Fruit fly (Drosophila melanogaster) whole organism, wandering third instar larva: ENCODE measurements around the gene CG9919.
A peak's percentile ranks its signal among the peaks of the same experiment; 100 is the strongest.

ENCODE experiments used
- CG32264 ChIP-seq: fragments of 200-800 bp; sonication (Bioruptor generic); optimal IDR thresholded peaks from 2 replicates; lab custom pipeline; 2016; ENCODE audit warnings: missing biosample characterization, missing genetic modification characterization
- CG9705 ChIP-seq: fragments of 200-800 bp; sonication (Bioruptor generic); optimal IDR thresholded peaks from 2 replicates; lab custom pipeline; 2018; ENCODE audit warnings: missing biosample characterization, mild to moderate bottlenecking, missing genetic modification characterization
- CrebA ChIP-seq: fragments of 200-800 bp; sonication (Bioruptor generic); optimal IDR thresholded peaks from 2 replicates; lab custom pipeline; 2016; ENCODE audit warnings: missing biosample characterization, mild to moderate bottlenecking, missing genetic modification characterization, borderline replicate concordance
- Dfd ChIP-seq: fragments of >200 bp; optimal IDR thresholded peaks from 2 replicates; lab custom pipeline; 2017; ENCODE audit warnings: missing biosample characterization, missing genetic modification characterization
- Dif ChIP-seq: fragments of 200-275, 200-300 bp; sonication (Bioruptor generic); optimal IDR thresholded peaks from 2 replicates; lab custom pipeline; 2018; ENCODE audit warnings: missing biosample characterization, missing genetic modification characterization; ENCODE audit not compliant: partially characterized antibody
- GATAd ChIP-seq: sonication (Bioruptor generic); optimal IDR thresholded peaks from 2 replicates; lab custom pipeline; 2016; ENCODE audit warnings: missing biosample characterization, missing genetic modification characterization
- HLH106 ChIP-seq: fragments of 200-800 bp; optimal IDR thresholded peaks from 3 replicates; lab custom pipeline; 2019; ENCODE audit warnings: missing biosample characterization, mild to moderate bottlenecking, missing genetic modification characterization, moderate library complexity
- Hnf4 ChIP-seq: fragments of 200-800 bp; sonication (Bioruptor generic); optimal IDR thresholded peaks from 2 replicates; lab custom pipeline; 2016; ENCODE audit warnings: missing biosample characterization, mild to moderate bottlenecking, missing genetic modification characterization
- Hr78 ChIP-seq: fragments of >200 bp; optimal IDR thresholded peaks from 2 replicates; lab custom pipeline; 2017; ENCODE audit warnings: missing biosample characterization, missing genetic modification characterization
- Hr83 ChIP-seq: fragments of 200-300 bp; sonication (Bioruptor generic); optimal IDR thresholded peaks from 2 replicates; lab custom pipeline; 2016; ENCODE audit warnings: missing biosample characterization, mild to moderate bottlenecking, missing genetic modification characterization, moderate library complexity; ENCODE audit not compliant: poor library complexity, severe bottlenecking
- Jra ChIP-seq: sonication (Bioruptor generic); optimal IDR thresholded peaks from 2 replicates; lab custom pipeline; 2016; ENCODE audit warnings: missing biosample characterization, missing genetic modification characterization
- Myc ChIP-seq: fragments of >200 bp; optimal IDR thresholded peaks from 2 replicates; lab custom pipeline; 2017
- N ChIP-seq: fragments of >200 bp; optimal IDR thresholded peaks from 2 replicates; lab custom pipeline; 2018; ENCODE audit warnings: missing biosample characterization, missing external identifiers, missing genetic modification characterization
- OdsH ChIP-seq: fragments of 200-800 bp; sonication (Bioruptor generic); optimal IDR thresholded peaks from 2 replicates; lab custom pipeline; 2016; ENCODE audit warnings: missing biosample characterization, mild to moderate bottlenecking, missing genetic modification characterization
- Rel ChIP-seq, 2 experiments: fragments of 200-800 bp; sonication (Bioruptor generic) in 1 of 2; optimal IDR thresholded peaks; 2 replicates in 1 of 2; 3 replicates in 1 of 2; lab custom pipeline; 2016 to 2019; ENCODE audit warnings: mild to moderate bottlenecking in 2 of 2, missing biosample characterization in 2 of 2, missing genetic modification characterization in 2 of 2, moderate library complexity in 1 of 2
- Sp1 ChIP-seq: fragments of 200-800 bp; sonication (Bioruptor generic); optimal IDR thresholded peaks from 3 replicates; lab custom pipeline; 2019; ENCODE audit warnings: missing biosample characterization, mild to moderate bottlenecking, missing genetic modification characterization, moderate library complexity
- Vsx2 ChIP-seq: fragments of 200-300, 225-300 bp; sonication (Bioruptor generic); optimal IDR thresholded peaks from 2 replicates; lab custom pipeline; 2018; ENCODE audit warnings: missing biosample characterization, missing genetic modification characterization; ENCODE audit not compliant: partially characterized antibody
- br ChIP-seq: fragments of 200-800 bp; sonication (Bioruptor generic); optimal IDR thresholded peaks from 2 replicates; lab custom pipeline; 2016; ENCODE audit warnings: missing biosample characterization, missing genetic modification characterization
- brk ChIP-seq: fragments of 200-800 bp; sonication (Bioruptor generic); optimal IDR thresholded peaks from 2 replicates; lab custom pipeline; 2016; ENCODE audit warnings: missing biosample characterization, mild to moderate bottlenecking, missing genetic modification characterization
- dmrt93B ChIP-seq: fragments of 200-800 bp; sonication (Bioruptor generic); optimal IDR thresholded peaks from 2 replicates; lab custom pipeline; 2018; ENCODE audit warnings: missing biosample characterization, mild to moderate bottlenecking, missing genetic modification characterization
- dsf ChIP-seq: sonication (Bioruptor generic); optimal IDR thresholded peaks from 2 replicates; lab custom pipeline; 2016; ENCODE audit warnings: missing biosample characterization, missing genetic modification characterization, borderline replicate concordance
- ey ChIP-seq: fragments of 200-800 bp; sonication (Bioruptor generic); optimal IDR thresholded peaks from 2 replicates; lab custom pipeline; 2016; ENCODE audit warnings: missing biosample characterization, missing genetic modification characterization
- foxo ChIP-seq, 2 experiments: fragments of 200-800 bp; sonication (Bioruptor generic); optimal IDR thresholded peaks; 2 replicates in 1 of 2; 3 replicates in 1 of 2; lab custom pipeline; 2016 to 2017; ENCODE audit warnings: missing biosample characterization in 2 of 2, missing genetic modification characterization in 2 of 2
- fru ChIP-seq: fragments of 200-800 bp; sonication (Bioruptor generic); optimal IDR thresholded peaks from 3 replicates; lab custom pipeline; 2016; ENCODE audit warnings: missing biosample characterization, mild to moderate bottlenecking, missing genetic modification characterization
- h ChIP-seq: fragments of 200-800 bp; sonication (Bioruptor generic); optimal IDR thresholded peaks from 3 replicates; lab custom pipeline; 2016; ENCODE audit warnings: missing biosample characterization, mild to moderate bottlenecking, missing genetic modification characterization
- lola ChIP-seq: fragments of >200 bp; optimal IDR thresholded peaks from 2 replicates; lab custom pipeline; 2017; ENCODE audit warnings: missing biosample characterization, missing genetic modification characterization
- psq ChIP-seq: fragments of 200-800 bp; sonication (Bioruptor generic); optimal IDR thresholded peaks from 3 replicates; lab custom pipeline; 2017; ENCODE audit warnings: missing biosample characterization, mild to moderate bottlenecking, missing genetic modification characterization, moderate library complexity
- rgr ChIP-seq: fragments of 200-800 bp; sonication (Bioruptor generic); optimal IDR thresholded peaks from 3 replicates; lab custom pipeline; 2016; ENCODE audit warnings: missing biosample characterization, mild to moderate bottlenecking, missing genetic modification characterization
- sage ChIP-seq: fragments of 200-800 bp; sonication (Bioruptor generic); optimal IDR thresholded peaks from 2 replicates; lab custom pipeline; 2016; ENCODE audit warnings: missing biosample characterization, mild to moderate bottlenecking, missing genetic modification characterization
- sv ChIP-seq: fragments of 200-800 bp; sonication (Bioruptor generic); optimal IDR thresholded peaks from 3 replicates; lab custom pipeline; 2016; ENCODE audit warnings: missing biosample characterization, missing genetic modification characterization
- tai ChIP-seq: sonication (Bioruptor generic); optimal IDR thresholded peaks from 2 replicates; lab custom pipeline; 2016; ENCODE audit warnings: missing biosample characterization, missing genetic modification characterization
- usp ChIP-seq: fragments of >200 bp; optimal IDR thresholded peaks from 2 replicates; lab custom pipeline; 2017; ENCODE audit warnings: missing biosample characterization, missing genetic modification characterization
- woc ChIP-seq: sonication (Bioruptor generic); optimal IDR thresholded peaks from 2 replicates; lab custom pipeline; 2016; ENCODE audit warnings: missing biosample characterization, mild to moderate bottlenecking, missing genetic modification characterization

Gene CG9919

dm6 chrX:16361306-16361705 is 30.7 kb upstream of the CG9919 start, which contains the start of gene nonA:
Gene nonA, plus strand, starts transcription at chrX:16361569.
- TF ChIP-seq psq (no peak), h (no peak), foxo (GFP tag; optimal IDR thresholded peaks at IDR 0.05; lab: Kevin White, UChicago) (no peak), woc (GFP tag; lab: Kevin White, UChicago) (peak; percentile 54), N (GFP tag; lab: Kevin White, UChicago) (peak; percentile 5), fru (peak; percentile 38), br (GFP tag; lab: Kevin White, UChicago) (no peak), Hnf4 (GFP tag; lab: Kevin White, UChicago) (peak; percentile 20)

dm6 chrX:16358670-16359320 is 28.2 kb upstream of the CG9919 start, which contains the start of the genes U2af50 and PIG-Q:
Gene U2af50, minus strand, starts transcription at chrX:16359039.
Gene PIG-Q, plus strand, starts transcription at chrX:16359143.
- peak in 1 of 2 experiments; percentile 86 for TF ChIP-seq foxo (GFP tag; optimal IDR thresholded peaks at IDR 0.05; lab: Kevin White, UChicago)
- peak; percentile 84 for TF ChIP-seq CG9705 (GFP tag; lab: Kevin White, UChicago)
- peak; percentile 5 for TF ChIP-seq Myc
- peak; percentile 76 for TF ChIP-seq Hnf4 (GFP tag; lab: Kevin White, UChicago)
- TF ChIP-seq CrebA, result no peak
- no peak for TF ChIP-seq Vsx2 (GFP tag; lab: Kevin White, UChicago)
- no peak for TF ChIP-seq tai
- TF ChIP-seq Hr78 (GFP tag; lab: Kevin White, UChicago), result no peak
- TF ChIP-seq psq, result peak; percentile 82
- TF ChIP-seq rgr (GFP tag; lab: Kevin White, UChicago), result peak; percentile 82
- peak; percentile 5 for TF ChIP-seq Dif
- peak; percentile 63 for TF ChIP-seq OdsH (GFP tag; lab: Kevin White, UChicago)
- no peak for TF ChIP-seq br (GFP tag; lab: Kevin White, UChicago)
- no peak for TF ChIP-seq Hr83 (GFP tag; lab: Kevin White, UChicago)
- peak; percentile 92 for TF ChIP-seq HLH106 (tag; lab: Kevin White, UChicago)
- peak; percentile 26 for TF ChIP-seq GATAd (GFP tag; lab: Kevin White, UChicago)
- peak; percentile 56 for TF ChIP-seq ey
- TF ChIP-seq fru, result no peak
- peak; percentile 51 for TF ChIP-seq sage (GFP tag; lab: Kevin White, UChicago)
- peak; percentile 76 for TF ChIP-seq sv (GFP tag; lab: Kevin White, UChicago)
- peak; percentile 14 for TF ChIP-seq Rel (GFP tag; optimal IDR thresholded peaks at IDR 0.05; lab: Kevin White, UChicago)
- TF ChIP-seq Rel (tag; optimal IDR thresholded peaks at IDR 0.05; lab: Kevin White, UChicago), result peak; percentile 74
- TF ChIP-seq Jra, result no peak
- peak; percentile 90 for TF ChIP-seq Sp1 (GFP tag; lab: Kevin White, UChicago)
- TF ChIP-seq h, result no peak
- TF ChIP-seq usp (GFP tag; lab: Kevin White, UChicago), result no peak
- no peak for TF ChIP-seq lola
- TF ChIP-seq brk (GFP tag; lab: Kevin White, UChicago), result no peak
- peak; percentile 45 for TF ChIP-seq woc (GFP tag; lab: Kevin White, UChicago)

dm6 chrX:16350062-16350461 is 19.5 kb upstream of the CG9919 start, which contains the start of gene sl:
Gene sl, plus strand, starts transcription at chrX:16350315.
- TF ChIP-seq tai (no peak), woc (GFP tag; lab: Kevin White, UChicago) (peak; percentile 17), Hnf4 (GFP tag; lab: Kevin White, UChicago) (no peak), dsf (GFP tag; lab: Kevin White, UChicago) (no peak), CG32264 (GFP tag; lab: Kevin White, UChicago) (no peak), Dfd (no peak), sv (GFP tag; lab: Kevin White, UChicago) (no peak), Myc (peak; percentile 12), Rel (GFP tag; optimal IDR thresholded peaks at IDR 0.05; lab: Kevin White, UChicago) (no peak), Rel (tag; optimal IDR thresholded peaks at IDR 0.05; lab: Kevin White, UChicago) (no peak), N (GFP tag; lab: Kevin White, UChicago) (peak; percentile 80), GATAd (GFP tag; lab: Kevin White, UChicago) (no peak), rgr (GFP tag; lab: Kevin White, UChicago) (no peak), dmrt93B (no peak), Jra (no peak)
- TF ChIP-seq, all 38 proteins: peak for 3
